Worm (Caenorhabditis elegans): ENCODE data around the gene cyp-33D3.

DNA sequence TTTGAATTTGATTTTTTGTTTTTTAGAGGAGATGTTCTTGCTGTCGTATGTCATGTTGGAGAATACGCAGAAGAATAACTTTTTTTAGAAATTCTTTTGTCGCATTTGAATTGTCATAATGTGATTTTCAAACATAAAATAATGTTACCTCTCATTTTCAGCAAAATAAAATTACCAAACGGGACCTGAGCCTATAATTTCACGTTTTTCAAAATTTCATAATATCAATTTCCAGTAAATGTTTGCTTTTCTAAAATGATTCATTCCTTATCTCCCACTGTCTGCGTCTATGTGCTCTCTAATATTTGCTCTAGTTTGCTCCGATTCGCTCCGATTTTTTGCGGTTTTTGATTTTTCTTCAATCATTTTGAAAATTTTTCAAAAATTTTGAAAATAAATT lies 46.4 kb downstream of the cyp-33D3 start, which contains the start of gene nhr-231:
- no peak for TF ChIP-seq nhr-76 (tag; optimal IDR thresholded peaks at IDR 0.05)
- TF ChIP-seq elt-3 (tag; optimal IDR thresholded peaks at IDR 0.05) = no peak
- TF ChIP-seq tbx-2 (tag; optimal IDR thresholded peaks at IDR 0.05) = no peak
- no peak for TF ChIP-seq ceh-82 (tag; optimal IDR thresholded peaks at IDR 0.05)
- no peak for TF ChIP-seq nhr-28 (tag; optimal IDR thresholded peaks at IDR 0.05)
- TF ChIP-seq unc-62 (GFP tag; optimal IDR thresholded peaks at IDR 0.05) = no peak
- TF ChIP-seq nhr-11 (tag; optimal IDR thresholded peaks at IDR 0.05) = no peak
- no peak for TF ChIP-seq pqm-1 (tag; optimal IDR thresholded peaks at IDR 0.05)
